Worm (Caenorhabditis elegans) whole organism, mixed stage, embryonic: ENCODE data around the gene cnc-5.
A peak's percentile ranks its signal among the peaks of the same experiment; 100 is the strongest.

Experiments used
- M03D4.4 ChIP-seq: sonication (generic microtip); optimal IDR thresholded peaks from 2 replicates; lab custom pipeline; 2017; ENCODE audit warnings: mild to moderate bottlenecking, missing genetic modification characterization, missing compliant biosample characterization
- bed-3 ChIP-seq: fragments of 200-800 bp; sonication (Bioruptor generic); optimal IDR thresholded peaks from 3 replicates; lab custom pipeline; 2018; ENCODE audit warnings: mild to moderate bottlenecking, missing genetic modification characterization, moderate library complexity, missing compliant biosample characterization
- blmp-1 ChIP-seq: fragments of 150-350 bp; optimal IDR thresholded peaks from 2 replicates; lab custom pipeline; 2014; ENCODE audit warnings: missing biosample characterization, missing genetic modification characterization
- ceh-39 ChIP-seq: fragments of 150-350 bp; optimal IDR thresholded peaks from 2 replicates; lab custom pipeline; 2014; ENCODE audit warnings: missing biosample characterization, missing genetic modification characterization
- ceh-43 ChIP-seq: fragments of 200-800 bp; sonication (Bioruptor generic); optimal IDR thresholded peaks from 2 replicates; lab custom pipeline; 2018; ENCODE audit warnings: mild to moderate bottlenecking, missing genetic modification characterization, moderate library complexity, missing compliant biosample characterization
- ceh-83 ChIP-seq: fragments of 200-800 bp; sonication (Bioruptor generic); optimal IDR thresholded peaks from 2 replicates; lab custom pipeline; 2018; ENCODE audit warnings: mild to moderate bottlenecking, missing genetic modification characterization, missing compliant biosample characterization
- ces-1 ChIP-seq: fragments of 150-350 bp; optimal IDR thresholded peaks from 2 replicates; lab custom pipeline; 2014; ENCODE audit warnings: missing biosample characterization, missing genetic modification reagents, missing genetic modification characterization
- cnd-1 ChIP-seq: fragments of 200-800 bp; sonication (Bioruptor generic); optimal IDR thresholded peaks from 2 replicates; lab custom pipeline; 2018; ENCODE audit warnings: mild to moderate bottlenecking, missing genetic modification characterization, missing compliant biosample characterization
- drap-1 ChIP-seq: fragments of 200-800 bp; sonication (Bioruptor generic); optimal IDR thresholded peaks from 3 replicates; lab custom pipeline; 2018; ENCODE audit warnings: mild to moderate bottlenecking, missing genetic modification characterization, missing compliant biosample characterization
- elt-1 ChIP-seq: sonication (generic microtip); optimal IDR thresholded peaks from 2 replicates; lab custom pipeline; 2017; ENCODE audit warnings: missing genetic modification characterization, mild to moderate bottlenecking, missing compliant biosample characterization, antibody characterized with exemption, moderate library complexity, borderline replicate concordance; ENCODE audit not compliant: insufficient read depth
- elt-3 ChIP-seq: fragments of 150-350 bp; optimal IDR thresholded peaks from 2 replicates; lab custom pipeline; 2014; ENCODE audit warnings: missing biosample characterization, missing genetic modification characterization
- ham-2 ChIP-seq: fragments of 200-800 bp; sonication (Bioruptor generic); optimal IDR thresholded peaks from 2 replicates; lab custom pipeline; 2018; ENCODE audit warnings: mild to moderate bottlenecking, missing genetic modification characterization, missing compliant biosample characterization
- hlh-1 ChIP-seq: fragments of 150-350 bp; optimal IDR thresholded peaks from 2 replicates; lab custom pipeline; 2014; ENCODE audit warnings: missing biosample characterization, missing genetic modification reagents, missing genetic modification characterization
- lin-13 ChIP-seq: fragments of 150-350 bp; optimal IDR thresholded peaks from 2 replicates; lab custom pipeline; 2014; ENCODE audit warnings: missing biosample characterization, missing genetic modification characterization
- lsy-2 ChIP-seq: fragments of 150-350 bp; optimal IDR thresholded peaks from 2 replicates; lab custom pipeline; 2014; ENCODE audit warnings: missing biosample characterization, missing genetic modification characterization
- mab-5 ChIP-seq: fragments of 150-350 bp; optimal IDR thresholded peaks from 2 replicates; lab custom pipeline; 2014; ENCODE audit warnings: missing biosample characterization, missing genetic modification characterization
- mep-1 ChIP-seq: fragments of 150-350 bp; optimal IDR thresholded peaks from 2 replicates; lab custom pipeline; 2017; ENCODE audit warnings: missing biosample characterization, missing genetic modification reagents, missing genetic modification characterization, inconsistent platforms
- mls-2 ChIP-seq: sonication (generic microtip); optimal IDR thresholded peaks from 2 replicates; lab custom pipeline; 2016; ENCODE audit warnings: mild to moderate bottlenecking, missing genetic modification characterization, moderate library complexity, missing compliant biosample characterization
- nhr-12 ChIP-seq: fragments of 150-350 bp; optimal IDR thresholded peaks from 2 replicates; lab custom pipeline; 2014; ENCODE audit warnings: missing biosample characterization, missing genetic modification characterization
- nhr-2 ChIP-seq: fragments of 150-350 bp; optimal IDR thresholded peaks from 2 replicates; lab custom pipeline; 2014; ENCODE audit warnings: missing biosample characterization, missing genetic modification characterization
- nhr-28 ChIP-seq: fragments of 150-350 bp; optimal IDR thresholded peaks from 2 replicates; lab custom pipeline; 2014; ENCODE audit warnings: missing biosample characterization, missing genetic modification characterization
- nhr-76 ChIP-seq: sonication (generic microtip); optimal IDR thresholded peaks from 2 replicates; lab custom pipeline; 2017; ENCODE audit warnings: missing biosample characterization, missing genetic modification characterization
- pha-4 ChIP-seq: fragments of 150-350 bp; optimal IDR thresholded peaks from 2 replicates; lab custom pipeline; 2018; ENCODE audit warnings: missing biosample characterization, missing genetic modification reagents, missing genetic modification characterization
- snpc-4 ChIP-seq: fragments of 150-350 bp; optimal IDR thresholded peaks from 2 replicates; lab custom pipeline; 2014; ENCODE audit warnings: missing biosample characterization, missing genetic modification characterization
- sptf-1 ChIP-seq: sonication (generic microtip); optimal IDR thresholded peaks from 2 replicates; lab custom pipeline; 2017; ENCODE audit warnings: mild to moderate bottlenecking, missing genetic modification characterization, moderate library complexity, missing compliant biosample characterization
- tbx-8 ChIP-seq: fragments of 200-800 bp; sonication (Bioruptor generic); optimal IDR thresholded peaks from 2 replicates; lab custom pipeline; 2018; ENCODE audit warnings: mild to moderate bottlenecking, missing genetic modification characterization, moderate library complexity, missing compliant biosample characterization
- unc-120 ChIP-seq: sonication (generic microtip); optimal IDR thresholded peaks from 2 replicates; lab custom pipeline; 2017; ENCODE audit warnings: missing genetic modification characterization, missing compliant biosample characterization; ENCODE audit not compliant: poor library complexity, severe bottlenecking
- unc-39 ChIP-seq: fragments of 150-350 bp; optimal IDR thresholded peaks from 2 replicates; lab custom pipeline; 2014; ENCODE audit warnings: missing biosample characterization, missing genetic modification characterization
- unc-62 ChIP-seq: fragments of 150-350 bp; optimal IDR thresholded peaks from 2 replicates; lab custom pipeline; 2014; ENCODE audit warnings: missing biosample characterization, missing genetic modification reagents, missing genetic modification characterization
- zip-8 ChIP-seq: fragments of 150-350 bp; optimal IDR thresholded peaks from 2 replicates; lab custom pipeline; 2014; ENCODE audit warnings: missing biosample characterization, missing genetic modification characterization
- ztf-11 ChIP-seq: fragments of 150-350 bp; optimal IDR thresholded peaks from 2 replicates; lab custom pipeline; 2014; ENCODE audit warnings: missing biosample characterization, missing genetic modification characterization

Gene cnc-5

DNA sequence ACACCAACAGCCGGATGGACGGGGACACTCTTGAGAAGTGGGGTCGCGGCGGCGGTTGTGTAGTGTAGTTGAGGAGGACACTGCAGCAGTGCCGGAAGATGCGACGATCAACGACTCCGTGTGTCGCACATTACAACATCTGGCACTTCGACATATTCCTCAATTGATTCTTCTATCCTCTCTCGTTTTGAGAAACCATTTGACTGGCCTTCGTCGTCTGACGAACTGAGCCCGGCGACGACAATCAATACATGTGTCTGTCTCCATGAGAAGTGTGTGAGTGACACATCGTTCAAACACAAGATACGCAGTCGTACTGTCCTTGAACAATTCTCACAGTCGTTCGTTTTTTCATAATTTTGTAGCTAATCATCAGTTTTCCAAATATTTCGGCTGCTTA, 27.4 kb downstream of the cnc-5 start:
- peak; percentile 16 for TF ChIP-seq cnd-1 (tag; lab: Kevin White, UChicago)
- TF ChIP-seq hlh-1 (tag; lab: Kevin White, UChicago) = peak; percentile 10
- no peak for TF ChIP-seq nhr-28 (tag; lab: Kevin White, UChicago)
- TF ChIP-seq unc-62 (GFP tag; lab: Kevin White, UChicago) = peak; percentile 49
- no peak for TF ChIP-seq mep-1
- no peak for TF ChIP-seq ceh-39 (tag; lab: Kevin White, UChicago)
- TF ChIP-seq, all 35 proteins: peak for 3

ce11 chrV:1474486-1475125, 29.4 kb downstream of the cnc-5 start, which contains the start of the genes F53E2.2 and unc-60:
TSS of gene F53E2.2 (plus strand) at chrV:1475086.
TSS of gene unc-60 (plus strand) at chrV:1475086.
- peak; percentile 49 for TF ChIP-seq nhr-2 (tag; lab: Kevin White, UChicago)
- peak; percentile 26 for TF ChIP-seq cnd-1 (tag; lab: Kevin White, UChicago)
- peak; percentile 9 for TF ChIP-seq ztf-11 (tag; lab: Kevin White, UChicago)
- no peak for TF ChIP-seq elt-3 (tag; lab: Kevin White, UChicago)
- TF ChIP-seq M03D4.4 (tag; lab: Kevin White, UChicago) = peak; percentile 56
- peak; percentile 65 for TF ChIP-seq hlh-1 (tag; lab: Kevin White, UChicago)
- peak; percentile 38 for TF ChIP-seq lsy-2 (tag; lab: Kevin White, UChicago)
- TF ChIP-seq unc-120 (tag; lab: Kevin White, UChicago) = peak; percentile 94
- TF ChIP-seq bed-3 (GFP tag; lab: Kevin White, UChicago) = no peak
- no peak for TF ChIP-seq mab-5 (tag; lab: Kevin White, UChicago)
- TF ChIP-seq sptf-1 = peak; percentile 75
- peak; percentile 86 for TF ChIP-seq unc-62 (GFP tag; lab: Kevin White, UChicago)
- peak; percentile 86 for TF ChIP-seq ham-2 (GFP tag; lab: Kevin White, UChicago)
- no peak for TF ChIP-seq elt-1 (tag; lab: Kevin White, UChicago)
- peak; percentile 51 for TF ChIP-seq mep-1
- TF ChIP-seq pha-4 (tag; lab: Kevin White, UChicago) = peak; percentile 74
- TF ChIP-seq lin-13 (tag; lab: Kevin White, UChicago) = peak; percentile 81
- TF ChIP-seq ceh-83 = no peak
- TF ChIP-seq nhr-28 (tag; lab: Kevin White, UChicago) = no peak
- TF ChIP-seq ceh-39 (tag; lab: Kevin White, UChicago) = no peak
- peak; percentile 32 for TF ChIP-seq ces-1
- TF ChIP-seq drap-1 (GFP tag; lab: Kevin White, UChicago) = peak; percentile 43
- peak; percentile 61 for TF ChIP-seq mls-2 (tag; lab: Kevin White, UChicago)
- TF ChIP-seq, all 35 proteins: peak for 16

ce11 chrV:1476284-1476792, 31.2 kb downstream of the cnc-5 start:
- no peak for TF ChIP-seq drap-1 (GFP tag; lab: Kevin White, UChicago)
- no peak for TF ChIP-seq nhr-76
- TF ChIP-seq ceh-83 = no peak
- no peak for TF ChIP-seq blmp-1 (tag; lab: Kevin White, UChicago)
- TF ChIP-seq cnd-1 (tag; lab: Kevin White, UChicago) = no peak
- TF ChIP-seq sptf-1 = no peak
- TF ChIP-seq elt-3 (tag; lab: Kevin White, UChicago) = no peak
- TF ChIP-seq snpc-4 (tag; lab: Kevin White, UChicago) = no peak
- no peak for TF ChIP-seq lin-13 (tag; lab: Kevin White, UChicago)
- no peak for TF ChIP-seq unc-62 (GFP tag; lab: Kevin White, UChicago)
- TF ChIP-seq bed-3 (GFP tag; lab: Kevin White, UChicago) = no peak
- TF ChIP-seq ceh-39 (tag; lab: Kevin White, UChicago) = no peak
- TF ChIP-seq tbx-8 = no peak
- TF ChIP-seq zip-8 (tag; lab: Kevin White, UChicago) = no peak
- TF ChIP-seq mep-1 = no peak
- no peak for TF ChIP-seq ceh-43 (GFP tag; lab: Kevin White, UChicago)
- TF ChIP-seq pha-4 (tag; lab: Kevin White, UChicago) = no peak
- no peak for TF ChIP-seq nhr-12 (tag; lab: Kevin White, UChicago)

DNA sequence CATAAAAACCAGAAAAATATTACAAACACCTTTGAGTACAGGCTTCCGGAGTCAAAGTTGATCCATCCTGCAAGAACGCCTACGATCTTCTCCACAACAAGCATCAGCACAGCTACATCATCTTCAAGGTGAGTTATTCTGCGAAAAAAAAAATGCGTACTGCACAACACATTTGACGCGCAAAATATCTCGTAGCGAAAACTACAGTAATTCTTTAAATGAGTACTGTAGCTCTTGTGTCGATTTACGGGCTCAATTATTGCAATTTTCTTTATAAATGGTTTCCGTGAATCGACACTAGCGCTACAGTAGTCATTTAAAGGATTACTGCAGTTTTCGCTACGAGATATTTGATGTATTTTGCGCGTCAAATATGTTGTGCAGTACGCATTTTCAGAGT, 31.7 kb downstream of the cnc-5 start:
- TF ChIP-seq unc-39 (tag; lab: Kevin White, UChicago) = no peak
